Fruit fly (Drosophila melanogaster): ENCODE measurements around the gene RpS10a.

The RpS10a gene

dm6 chr3R:27652156-27652810 lies at the start of gene RpS10a (continued):
- TF ChIP-seq CG17385 (GFP tag; optimal IDR thresholded peaks at IDR 0.05): no peak
- no peak for TF ChIP-seq ro (GFP tag; IDR thresholded peaks at IDR 0.05)
- TF ChIP-seq HLH3B (GFP tag; IDR thresholded peaks at IDR 0.05): no peak
- no peak for TF ChIP-seq Xrp1 (GFP tag; IDR thresholded peaks at IDR 0.05)
- TF ChIP-seq Sox100B (GFP tag; optimal IDR thresholded peaks at IDR 0.05): no peak
- TF ChIP-seq pum (GFP tag; optimal IDR thresholded peaks at IDR 0.05): no peak
- no peak for TF ChIP-seq CG17912 (GFP tag; optimal IDR thresholded peaks at IDR 0.05)
- no peak for TF ChIP-seq CG31388 (GFP tag; optimal IDR thresholded peaks at IDR 0.05)
- TF ChIP-seq CG2199 (GFP tag; IDR thresholded peaks at IDR 0.05): no peak
- TF ChIP-seq slou (GFP tag; optimal IDR thresholded peaks at IDR 0.05): no peak
- TF ChIP-seq ham (GFP tag; IDR thresholded peaks at IDR 0.05): no peak
- TF ChIP-seq tx (GFP tag; optimal IDR thresholded peaks at IDR 0.05): no peak
- no peak for TF ChIP-seq CG11398 (GFP tag; optimal IDR thresholded peaks at IDR 0.05)
- TF ChIP-seq CG8944 (GFP tag; optimal IDR thresholded peaks at IDR 0.05): no peak
- TF ChIP-seq E2f1 (GFP tag; IDR thresholded peaks at IDR 0.05): no peak

- TF ChIP-seq Drgx (GFP tag; IDR thresholded peaks at IDR 0.05): 0 out of 2 replicates have a peak, but pooled peaks have one; percentile 42
- TF ChIP-seq gro (GFP tag; optimal IDR thresholded peaks at IDR 0.05): no peak
- TF ChIP-seq sim (GFP tag; IDR thresholded peaks at IDR 0.05): no peak
These were observed 48.9 kb upstream of the RpS10a start for dm6 chr3R:27603671-27604070.

- peak; percentile 64 for TF ChIP-seq CG2678 (tag; optimal IDR thresholded peaks at IDR 0.05)
- peak; percentile 91; the same call in 2 of the 3 replicates for TF ChIP-seq CG2199 (GFP tag; IDR thresholded peaks at IDR 0.05)
- TF ChIP-seq pb (GFP tag; optimal IDR thresholded peaks at IDR 0.05): no peak
- TF ChIP-seq ci (GFP tag; IDR thresholded peaks at IDR 0.05): no peak
- no peak for TF ChIP-seq en (GFP tag; optimal IDR thresholded peaks at IDR 0.05)
- peak; percentile 37; the same call in 2 of the 3 replicates for TF ChIP-seq row (GFP tag; IDR thresholded peaks at IDR 0.05)
- TF ChIP-seq Dad (GFP tag; optimal IDR thresholded peaks at IDR 0.05): peak; percentile 2
- TF ChIP-seq CG11560 (tag; IDR thresholded peaks at IDR 0.05): no peak
- TF ChIP-seq Ets65A (GFP tag): no peak
- TF ChIP-seq grau (tag; optimal IDR thresholded peaks at IDR 0.05): peak; percentile 41
- TF ChIP-seq unc-4 (GFP tag; IDR thresholded peaks at IDR 0.05; ENCODE audit: partially characterized antibody): no peak
- 0 out of 3 replicates have a peak, but pooled peaks have one; percentile 22 for TF ChIP-seq zfh1 (GFP tag; IDR thresholded peaks at IDR 0.05)
- TF ChIP-seq pnt (GFP tag; optimal IDR thresholded peaks at IDR 0.05): peak; percentile 11
- peak; percentile 35 for TF ChIP-seq Six4 (GFP tag; optimal IDR thresholded peaks at IDR 0.05)
- no peak for TF ChIP-seq CG8290 (GFP tag; optimal IDR thresholded peaks at IDR 0.05)
- no peak for TF ChIP-seq CG8290 (tag; optimal IDR thresholded peaks at IDR 0.05)
- TF ChIP-seq CG7839 (tag; optimal IDR thresholded peaks at IDR 0.05): peak; percentile 56
- TF ChIP-seq zen2 (GFP tag; IDR thresholded peaks at IDR 0.05; ENCODE audit: partially characterized antibody): no peak
- peak; percentile 8 for TF ChIP-seq CG16815 (GFP tag; optimal IDR thresholded peaks at IDR 0.05)
- no peak for TF ChIP-seq kay (GFP tag; optimal IDR thresholded peaks at IDR 0.05)
- peak; percentile 21 for TF ChIP-seq Dip3 (GFP tag; optimal IDR thresholded peaks at IDR 0.05)
- peak; percentile 6 for TF ChIP-seq bab2 (GFP tag; optimal IDR thresholded peaks at IDR 0.05)
- TF ChIP-seq ato (GFP tag; IDR thresholded peaks at IDR 0.05; ENCODE audit: partially characterized antibody): no peak
- peak; percentile 5 for TF ChIP-seq slp2 (GFP tag; optimal IDR thresholded peaks at IDR 0.05)
- no peak for TF ChIP-seq CG2129 (GFP tag; IDR thresholded peaks at IDR 0.05; ENCODE audit: partially characterized antibody)
- TF ChIP-seq CG13775 (GFP tag; optimal IDR thresholded peaks at IDR 0.05): no peak
- no peak for TF ChIP-seq gce (GFP tag; IDR thresholded peaks at IDR 0.05)
- peak; percentile 48 for TF ChIP-seq CG9727 (GFP tag; optimal IDR thresholded peaks at IDR 0.05)
- TF ChIP-seq CG10366 (GFP tag; IDR thresholded peaks at IDR 0.05): no peak
- TF ChIP-seq ash1 (GFP tag; optimal IDR thresholded peaks at IDR 0.05): no peak
- peak; percentile 46 for TF ChIP-seq Oli (tag; optimal IDR thresholded peaks at IDR 0.05)
These were observed 47.7 kb upstream of the RpS10a start for dm6 chr3R:27604636-27605443.
